Fruit fly (Drosophila melanogaster) whole organism, pupa: ENCODE measurements around the gene CheA29a.

ENCODE experiments used
- CG12605 ChIP-seq: fragments of 200-800 bp; sonication (Bioruptor generic); IDR thresholded peaks from 2 replicates; pipeline ENCODE4 v1.3.6; 2022; ENCODE audit warnings: missing biosample characterization, missing genetic modification characterization
- CG14655 ChIP-seq: fragments of 200-800 bp; sonication (Bioruptor generic); optimal IDR thresholded peaks from 3 replicates; lab custom pipeline; 2017; ENCODE audit warnings: mild to moderate bottlenecking, missing biosample characterization, missing genetic modification reagents, missing genetic modification characterization
- CG15710 ChIP-seq: fragments of 200-800 bp; sonication (Bioruptor generic); optimal IDR thresholded peaks from 2 replicates; lab custom pipeline; 2018; ENCODE audit warnings: missing biosample characterization, mild to moderate bottlenecking, missing genetic modification characterization, moderate library complexity
- CG32121 ChIP-seq: fragments of 200-800 bp; sonication (Bioruptor generic); IDR thresholded peaks from 2 replicates; pipeline ENCODE4 v1.3.6; 2022; ENCODE audit warnings: missing biosample characterization, missing genetic modification characterization
- CG34367 ChIP-seq: fragments of 200-800 bp; sonication (Bioruptor generic); optimal IDR thresholded peaks from 2 replicates; lab custom pipeline; 2018; ENCODE audit warnings: missing biosample characterization, mild to moderate bottlenecking, missing genetic modification characterization
- CG8159 ChIP-seq: fragments of 200-800 bp; sonication (Bioruptor generic); optimal IDR thresholded peaks from 3 replicates; lab custom pipeline; 2018; ENCODE audit warnings: missing biosample characterization, mild to moderate bottlenecking, missing genetic modification characterization, moderate library complexity
- CG8301 ChIP-seq: fragments of 200-800 bp; sonication (Bioruptor generic); optimal IDR thresholded peaks from 2 replicates; lab custom pipeline; 2018; ENCODE audit warnings: missing biosample characterization, mild to moderate bottlenecking, missing genetic modification characterization
- CG9948 ChIP-seq: fragments of 200-800 bp; sonication (Bioruptor generic); optimal IDR thresholded peaks from 2 replicates; lab custom pipeline; 2018; ENCODE audit warnings: missing biosample characterization, mild to moderate bottlenecking, missing genetic modification characterization, moderate library complexity
- EcR ChIP-seq: fragments of 200-800 bp; sonication (Bioruptor generic); optimal IDR thresholded peaks from 3 replicates; lab custom pipeline; 2019; ENCODE audit warnings: missing biosample characterization, missing genetic modification characterization, mild to moderate bottlenecking, moderate library complexity, missing genetic modification reagents
- Ets98B ChIP-seq: fragments of 200-800 bp; sonication (Bioruptor generic); IDR thresholded peaks from 2 replicates; pipeline ENCODE4 v1.3.6; 2022; ENCODE audit warnings: missing biosample characterization, missing genetic modification characterization
- Pif1B ChIP-seq: fragments of 200-800 bp; sonication (Bioruptor generic); optimal IDR thresholded peaks from 3 replicates; lab custom pipeline; 2016; ENCODE audit warnings: missing biosample characterization, missing genetic modification characterization
- Snoo ChIP-seq: fragments of 200-800 bp; sonication (Bioruptor generic); optimal IDR thresholded peaks from 3 replicates; lab custom pipeline; 2017; ENCODE audit warnings: missing biosample characterization, mild to moderate bottlenecking, missing genetic modification characterization, inconsistent platforms
- fd96Ca ChIP-seq: fragments of 200-800 bp; sonication (Bioruptor generic); IDR thresholded peaks from 3 replicates; pipeline ENCODE4 v1.3.6; 2022; ENCODE audit warnings: missing biosample characterization, missing genetic modification characterization
- rn ChIP-seq: fragments of 200-800 bp; sonication (Bioruptor generic); IDR thresholded peaks from 2 replicates; pipeline ENCODE4 v1.3.6; 2022; ENCODE audit warnings: missing biosample characterization, missing genetic modification characterization

- TF ChIP-seq Pif1B (GFP tag; lab: Kevin White, UChicago) (no peak), CG8301 (no peak), Snoo (tag; lab: Kevin White, UChicago) (no peak), CG14655 (GFP tag; lab: Kevin White, UChicago) (no peak), EcR (GFP tag; lab: Kevin White, UChicago) (no peak), CG12605 (GFP tag; lab: Robert Waterston, UW) (no peak), CG32121 (GFP tag; lab: Robert Waterston, UW) (no peak), CG9948 (no peak), CG8159 (tag; lab: Kevin White, UChicago) (no peak), fd96Ca (GFP tag; lab: Robert Waterston, UW) (no peak), Ets98B (GFP tag; lab: Robert Waterston, UW) (no peak), rn (GFP tag; lab: Robert Waterston, UW) (no peak), CG34367 (tag; lab: Kevin White, UChicago) (no peak), CG15710 (tag; lab: Kevin White, UChicago) (no peak)
Observed at dm6 chr2L:8449358-8449757, 27.8 kb upstream of the CheA29a start, which contains the start of gene Aasdh.
